Worm (Caenorhabditis elegans) whole organism, L1 larva: ENCODE measurements around the gene sdz-10.

ENCODE experiments used
- C04F5.9 ChIP-seq: sonication (generic microtip); optimal IDR thresholded peaks from 2 replicates; lab custom pipeline; 2016; ENCODE audit warnings: missing genetic modification characterization, missing compliant biosample characterization
- aha-1 ChIP-seq: fragments of 150-350 bp; optimal IDR thresholded peaks from 2 replicates; lab custom pipeline; 2014; ENCODE audit warnings: missing biosample characterization, missing genetic modification characterization
- aly-2 ChIP-seq: fragments of 150-350 bp; optimal IDR thresholded peaks from 2 replicates; lab custom pipeline; 2014; ENCODE audit warnings: missing biosample characterization, missing genetic modification characterization
- ceh-88 ChIP-seq: fragments of 200-800 bp; sonication (Bioruptor generic); IDR thresholded peaks from 2 replicates; pipeline ENCODE4 v1.3.6; 2022; ENCODE audit warnings: missing genetic modification characterization, missing compliant biosample characterization
- egl-13 ChIP-seq: sonication (generic microtip); optimal IDR thresholded peaks from 2 replicates; lab custom pipeline; 2016; ENCODE audit warnings: missing genotype, missing genetic modification reagents, missing genetic modification characterization, missing compliant biosample characterization
- lin-13 ChIP-seq: fragments of 150-350 bp; optimal IDR thresholded peaks from 2 replicates; lab custom pipeline; 2014; ENCODE audit warnings: missing biosample characterization, missing genetic modification reagents, missing genetic modification characterization
- lin-35 ChIP-seq, 2 experiments: fragments of 150-350 bp; optimal IDR thresholded peaks; 2 replicates each; lab custom pipeline; 2014; ENCODE audit warnings: missing biosample characterization in 2 of 2, missing genetic modification characterization in 2 of 2, missing genetic modification reagents in 2 of 2
- nhr-19 ChIP-seq: fragments of 200-800 bp; sonication (Bioruptor generic); conservative IDR thresholded peaks from 2 replicates; pipeline ENCODE4 v1.3.6; 2022; ENCODE audit warnings: missing genetic modification characterization, missing compliant biosample characterization
- nhr-237 ChIP-seq: fragments of 150-350 bp; optimal IDR thresholded peaks from 2 replicates; lab custom pipeline; 2014; ENCODE audit warnings: missing biosample characterization, missing genetic modification characterization
- nhr-76 ChIP-seq: sonication (generic microtip); optimal IDR thresholded peaks from 2 replicates; lab custom pipeline; 2017; ENCODE audit warnings: missing biosample characterization, missing genetic modification characterization
- rnt-1 ChIP-seq: sonication (generic microtip); optimal IDR thresholded peaks from 2 replicates; lab custom pipeline; 2016; ENCODE audit warnings: mild to moderate bottlenecking, missing genetic modification characterization, moderate library complexity, missing compliant biosample characterization
- sptf-1 ChIP-seq: fragments of 150-350 bp; optimal IDR thresholded peaks from 2 replicates; lab custom pipeline; 2014; ENCODE audit warnings: missing biosample characterization, missing genetic modification characterization
- unc-86 ChIP-seq: sonication (generic microtip); optimal IDR thresholded peaks from 2 replicates; lab custom pipeline; 2016; ENCODE audit warnings: missing genetic modification characterization, missing compliant biosample characterization

ce11 chrII:2770788-2771187 lies 1.3 kb downstream of the sdz-10 start, which contains the start of gene fbxb-105:
- TF ChIP-seq aha-1 (tag; lab: Kevin White, UChicago) (no peak), nhr-76 (no peak), nhr-237 (no peak), ceh-88 (no peak), rnt-1 (tag; lab: Kevin White, UChicago) (no peak), unc-86 (tag; lab: Kevin White, UChicago) (no peak), lin-13 (GFP tag; lab: Kevin White, UChicago) (no peak), nhr-19 (no peak), lin-35 (GFP tag; optimal IDR thresholded peaks at IDR 0.05; lab: Kevin White, UChicago) (no peak), egl-13 (tag; lab: Kevin White, UChicago) (no peak), aly-2 (tag; lab: Kevin White, UChicago) (no peak), sptf-1 (tag; lab: Kevin White, UChicago) (no peak), C04F5.9 (tag; lab: Kevin White, UChicago) (no peak)
